Fruit fly (Drosophila melanogaster) whole organism, pupa: ENCODE measurements around the gene slp2.

Source experiments
- CG12605 ChIP-seq: fragments of 200-800 bp; sonication (Bioruptor generic); IDR thresholded peaks from 2 replicates; pipeline ENCODE4 v1.3.6; 2022; ENCODE audit warnings: missing biosample characterization, missing genetic modification characterization
- CG14655 ChIP-seq: fragments of 200-800 bp; sonication (Bioruptor generic); optimal IDR thresholded peaks from 3 replicates; lab custom pipeline; 2017; ENCODE audit warnings: mild to moderate bottlenecking, missing biosample characterization, missing genetic modification reagents, missing genetic modification characterization
- CG4496 ChIP-seq: fragments of 200-800 bp; sonication (Bioruptor generic); IDR thresholded peaks from 3 replicates; pipeline ENCODE4 v1.3.6; 2022; ENCODE audit warnings: missing biosample characterization, missing genetic modification characterization
- CG8159 ChIP-seq: fragments of 200-800 bp; sonication (Bioruptor generic); optimal IDR thresholded peaks from 3 replicates; lab custom pipeline; 2018; ENCODE audit warnings: missing biosample characterization, mild to moderate bottlenecking, missing genetic modification characterization, moderate library complexity
- CG8301 ChIP-seq: fragments of 200-800 bp; sonication (Bioruptor generic); optimal IDR thresholded peaks from 2 replicates; lab custom pipeline; 2018; ENCODE audit warnings: missing biosample characterization, mild to moderate bottlenecking, missing genetic modification characterization
- Ets98B ChIP-seq: fragments of 200-800 bp; sonication (Bioruptor generic); IDR thresholded peaks from 2 replicates; pipeline ENCODE4 v1.3.6; 2022; ENCODE audit warnings: missing biosample characterization, missing genetic modification characterization
- Pif1B ChIP-seq: fragments of 200-800 bp; sonication (Bioruptor generic); optimal IDR thresholded peaks from 3 replicates; lab custom pipeline; 2016; ENCODE audit warnings: missing biosample characterization, missing genetic modification characterization
- Snoo ChIP-seq: fragments of 200-800 bp; sonication (Bioruptor generic); optimal IDR thresholded peaks from 3 replicates; lab custom pipeline; 2017; ENCODE audit warnings: missing biosample characterization, mild to moderate bottlenecking, missing genetic modification characterization, inconsistent platforms
- fd96Ca ChIP-seq: fragments of 200-800 bp; sonication (Bioruptor generic); IDR thresholded peaks from 3 replicates; pipeline ENCODE4 v1.3.6; 2022; ENCODE audit warnings: missing biosample characterization, missing genetic modification characterization
- rn ChIP-seq: fragments of 200-800 bp; sonication (Bioruptor generic); IDR thresholded peaks from 2 replicates; pipeline ENCODE4 v1.3.6; 2022; ENCODE audit warnings: missing biosample characterization, missing genetic modification characterization

DNA sequence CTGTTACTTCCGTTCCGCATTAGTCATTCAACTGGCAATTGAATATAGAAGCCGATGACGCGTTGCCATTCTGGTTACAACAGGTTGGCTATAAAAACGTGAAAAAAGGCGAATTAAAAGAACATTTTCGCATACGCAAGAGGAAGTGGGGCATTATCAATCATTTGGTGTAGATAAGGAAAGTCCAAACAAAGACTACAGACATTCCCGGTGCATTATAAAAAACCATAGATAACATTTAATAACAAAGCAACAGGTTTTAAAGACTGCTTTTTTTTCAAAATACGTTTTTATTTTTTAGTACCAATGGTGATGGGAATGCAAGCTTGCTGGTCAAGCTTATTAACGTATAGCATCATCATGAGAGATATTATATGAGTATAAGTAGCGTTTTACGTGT, 48.5 kb upstream of the slp2 start:
- TF ChIP-seq CG12605 (no peak), Pif1B (GFP tag; lab: Kevin White, UChicago) (no peak), CG8301 (no peak), fd96Ca (GFP tag; lab: Robert Waterston, UW) (no peak), Ets98B (no peak), rn (no peak), CG14655 (GFP tag; lab: Kevin White, UChicago) (no peak), CG8159 (tag; lab: Kevin White, UChicago) (no peak), CG4496 (GFP tag; lab: Robert Waterston, UW) (no peak), Snoo (tag; lab: Kevin White, UChicago) (no peak)
